Fruit fly (Drosophila melanogaster) whole organism, embryonic: ENCODE data around the gene Sbf.
A peak's percentile ranks its signal among the peaks of the same experiment; 100 is the strongest.

Source experiments
- B-H2 ChIP-seq: fragments of 200-800 bp; sonication (Bioruptor generic); optimal IDR thresholded peaks from 2 replicates; lab custom pipeline; 2018; ENCODE audit warnings: missing biosample characterization, mild to moderate bottlenecking, missing genetic modification characterization
- Blimp-1 ChIP-seq: fragments of 200-800 bp; sonication (Bioruptor generic); optimal IDR thresholded peaks from 3 replicates; lab custom pipeline; 2018; ENCODE audit warnings: missing biosample characterization, missing genetic modification characterization, mild to moderate bottlenecking, moderate library complexity, missing genetic modification reagents
- BtbVII ChIP-seq: fragments of 200-800 bp; sonication (Bioruptor generic); optimal IDR thresholded peaks from 3 replicates; lab custom pipeline; 2017; ENCODE audit warnings: missing biosample characterization, mild to moderate bottlenecking, missing genetic modification characterization
- CG10321 ChIP-seq: fragments of 200-800 bp; sonication (Bioruptor generic); IDR thresholded peaks from 2 replicates; pipeline ENCODE4 v1.3.6; 2022; ENCODE audit warnings: missing biosample characterization, missing genetic modification characterization
- CG10462 ChIP-seq: fragments of 200-800 bp; sonication (Bioruptor generic); optimal IDR thresholded peaks from 2 replicates; lab custom pipeline; 2016; ENCODE audit warnings: missing biosample characterization, missing genetic modification characterization
- CG10543 ChIP-seq: fragments of 200-800 bp; sonication (Bioruptor generic); optimal IDR thresholded peaks from 3 replicates; lab custom pipeline; 2017; ENCODE audit warnings: missing biosample characterization, mild to moderate bottlenecking, missing genetic modification characterization, moderate library complexity
- CG12299 ChIP-seq: fragments of 200-800 bp; sonication (Bioruptor generic); optimal IDR thresholded peaks from 2 replicates; lab custom pipeline; 2018; ENCODE audit warnings: missing biosample characterization, mild to moderate bottlenecking, missing genetic modification characterization
- CG12769 ChIP-seq: fragments of 200-800 bp; sonication (Bioruptor generic); optimal IDR thresholded peaks from 2 replicates; lab custom pipeline; 2019; ENCODE audit warnings: missing biosample characterization, mild to moderate bottlenecking, missing genetic modification characterization, moderate library complexity
- CG15073 ChIP-seq: fragments of 200-800 bp; sonication (Bioruptor generic); optimal IDR thresholded peaks from 2 replicates; lab custom pipeline; 2016; ENCODE audit warnings: missing biosample characterization, missing genetic modification characterization
- CG17612 ChIP-seq: fragments of 200-800 bp; sonication (Bioruptor generic); IDR thresholded peaks from 2 replicates; pipeline ENCODE4 v1.3.6; 2022; ENCODE audit warnings: missing biosample characterization, missing genetic modification characterization
- CG17912 ChIP-seq: fragments of 200-800 bp; sonication (Bioruptor generic); optimal IDR thresholded peaks from 2 replicates; lab custom pipeline; 2018; ENCODE audit warnings: missing biosample characterization, mild to moderate bottlenecking, missing genetic modification characterization
- CG18599 ChIP-seq: fragments of 200-800 bp; sonication (Bioruptor generic); optimal IDR thresholded peaks from 3 replicates; lab custom pipeline; 2017; ENCODE audit warnings: missing biosample characterization, missing genetic modification characterization, mild to moderate bottlenecking, moderate library complexity, missing genetic modification reagents
- CG3838 ChIP-seq: fragments of 200-800 bp; sonication (Bioruptor generic); optimal IDR thresholded peaks from 3 replicates; lab custom pipeline; 2016; ENCODE audit warnings: missing biosample characterization, missing genetic modification characterization
- CG5180 ChIP-seq: fragments of 200-800 bp; sonication (Bioruptor generic); optimal IDR thresholded peaks from 3 replicates; lab custom pipeline; 2017; ENCODE audit warnings: missing biosample characterization, missing genetic modification characterization, mild to moderate bottlenecking, moderate library complexity, missing genetic modification reagents
- CG5245 ChIP-seq: fragments of 200-800 bp; sonication (Bioruptor generic); optimal IDR thresholded peaks from 3 replicates; lab custom pipeline; 2016; ENCODE audit warnings: missing biosample characterization, missing genetic modification characterization
- CG6689 ChIP-seq: fragments of 200-800 bp; sonication (Bioruptor generic); IDR thresholded peaks from 2 replicates; pipeline ENCODE4 v1.3.6; 2022; ENCODE audit warnings: missing biosample characterization, missing genetic modification characterization
- CG7987 ChIP-seq: fragments of 200-800 bp; sonication (Bioruptor generic); optimal IDR thresholded peaks from 2 replicates; lab custom pipeline; 2018; ENCODE audit warnings: missing biosample characterization, mild to moderate bottlenecking, missing genetic modification characterization, moderate library complexity
- CG8290 ChIP-seq, 3 experiments: fragments of 200-800 bp; sonication (Bioruptor generic); optimal IDR thresholded peaks; 2 replicates each; lab custom pipeline; 2016 to 2019; ENCODE audit warnings: missing biosample characterization in 3 of 3, missing genetic modification characterization in 3 of 3, mild to moderate bottlenecking in 2 of 3, moderate library complexity in 1 of 3
- CG9817 ChIP-seq: fragments of 200-800 bp; sonication (Bioruptor generic); optimal IDR thresholded peaks from 2 replicates; lab custom pipeline; 2018; ENCODE audit warnings: missing biosample characterization, mild to moderate bottlenecking, missing genetic modification characterization, moderate library complexity
- D19A ChIP-seq: fragments of 200-800 bp; optimal IDR thresholded peaks from 3 replicates; lab custom pipeline; 2019; ENCODE audit warnings: missing biosample characterization, mild to moderate bottlenecking, missing genetic modification characterization, moderate library complexity
- Hey ChIP-seq: fragments of 200-800 bp; sonication (Bioruptor generic); optimal IDR thresholded peaks from 3 replicates; lab custom pipeline; 2018; ENCODE audit warnings: missing biosample characterization, mild to moderate bottlenecking, missing genetic modification characterization
- Med ChIP-seq: fragments of 200-800 bp; sonication (Bioruptor generic); peaks from one replicate; lab custom pipeline; 2016; ENCODE audit warnings: missing biosample characterization, missing genetic modification characterization, mild to moderate bottlenecking, inconsistent platforms, moderate library complexity
- NFAT ChIP-seq: fragments of 200-800 bp; sonication (Bioruptor generic); IDR thresholded peaks from 2 replicates; pipeline ENCODE4 v1.3.6; 2022; ENCODE audit warnings: missing biosample characterization, missing genetic modification characterization
- Nf-YB ChIP-seq: fragments of 200-800 bp; sonication (Bioruptor generic); optimal IDR thresholded peaks from 3 replicates; lab custom pipeline; 2019; ENCODE audit warnings: missing biosample characterization, mild to moderate bottlenecking, missing genetic modification characterization, moderate library complexity
- Nf-YC ChIP-seq: fragments of 200-800 bp; optimal IDR thresholded peaks from 3 replicates; lab custom pipeline; 2019; ENCODE audit warnings: missing biosample characterization, mild to moderate bottlenecking, missing genetic modification characterization, moderate library complexity
- Sin3A ChIP-seq: fragments of >200 bp; optimal IDR thresholded peaks from 2 replicates; lab custom pipeline; 2018
- TFAM ChIP-seq: fragments of 200-800 bp; sonication (Bioruptor generic); optimal IDR thresholded peaks from 2 replicates; lab custom pipeline; 2017; ENCODE audit warnings: missing biosample characterization, missing genetic modification characterization, inconsistent platforms
- Usf ChIP-seq: fragments of 200-800 bp; sonication (Bioruptor generic); optimal IDR thresholded peaks from 2 replicates; lab custom pipeline; 2017; ENCODE audit warnings: missing genotype, missing biosample characterization, missing genetic modification characterization
- Vsx1 ChIP-seq: fragments of 200-800 bp; sonication (Bioruptor generic); optimal IDR thresholded peaks from 2 replicates; lab custom pipeline; 2017; ENCODE audit warnings: missing biosample characterization, mild to moderate bottlenecking, missing genetic modification characterization, missing genetic modification reagents
- abd-A ChIP-seq: fragments of 200-800 bp; sonication (Bioruptor generic); optimal IDR thresholded peaks from 3 replicates; lab custom pipeline; 2019; ENCODE audit warnings: missing biosample characterization, mild to moderate bottlenecking, missing genetic modification characterization, moderate library complexity
- ase ChIP-seq: fragments of 200-800 bp; sonication (Bioruptor generic); IDR thresholded peaks from 3 replicates; pipeline ENCODE4 v1.3.6; 2022; ENCODE audit warnings: missing biosample characterization, missing genetic modification characterization
- bowl ChIP-seq: fragments of 200-800 bp; sonication (Bioruptor generic); IDR thresholded peaks from 2 replicates; pipeline ENCODE4 v1.3.6; 2022; ENCODE audit warnings: missing biosample characterization, missing genetic modification characterization
- cg ChIP-seq: fragments of 200-800 bp; sonication (Bioruptor generic); optimal IDR thresholded peaks from 3 replicates; lab custom pipeline; 2019; ENCODE audit warnings: missing biosample characterization, mild to moderate bottlenecking, missing genetic modification characterization, moderate library complexity
- crp ChIP-seq, 2 experiments: fragments of 200-800 bp; sonication (Bioruptor generic); optimal IDR thresholded peaks; 2 replicates in 1 of 2; 3 replicates in 1 of 2; lab custom pipeline; 2017; ENCODE audit warnings: missing biosample characterization in 2 of 2, missing genetic modification characterization in 2 of 2, mild to moderate bottlenecking in 1 of 2, moderate library complexity in 1 of 2
- dan ChIP-seq: fragments of 200-800 bp; sonication (Bioruptor generic); IDR thresholded peaks from 2 replicates; pipeline ENCODE4 v1.3.6; 2022; ENCODE audit warnings: missing biosample characterization, missing genetic modification characterization
- fd64A ChIP-seq: fragments of 200-800 bp; sonication (Bioruptor generic); optimal IDR thresholded peaks from 3 replicates; lab custom pipeline; 2018; ENCODE audit warnings: missing biosample characterization, mild to moderate bottlenecking, missing genetic modification characterization
- fd96Cb ChIP-seq: fragments of 200-800 bp; sonication (Bioruptor generic); optimal IDR thresholded peaks from 2 replicates; lab custom pipeline; 2018; ENCODE audit warnings: missing biosample characterization, mild to moderate bottlenecking, missing genetic modification characterization, moderate library complexity
- gro ChIP-seq: fragments of 200-800 bp; sonication (Bioruptor generic); optimal IDR thresholded peaks from 2 replicates; lab custom pipeline; 2016; ENCODE audit warnings: missing biosample characterization, missing genetic modification characterization
- hth ChIP-seq: fragments of >200 bp; optimal IDR thresholded peaks from 2 replicates; lab custom pipeline; 2017; ENCODE audit warnings: inconsistent platforms
- kah ChIP-seq: fragments of 200-800 bp; sonication (Bioruptor generic); optimal IDR thresholded peaks from 2 replicates; lab custom pipeline; 2018; ENCODE audit warnings: missing biosample characterization, mild to moderate bottlenecking, missing genetic modification characterization
- kni ChIP-seq: fragments of 200-800 bp; sonication (Bioruptor generic); optimal IDR thresholded peaks from 3 replicates; lab custom pipeline; 2017; ENCODE audit warnings: mild to moderate bottlenecking, missing biosample characterization, missing genetic modification reagents, missing genetic modification characterization
- lab ChIP-seq: fragments of 200-800 bp; sonication (Bioruptor generic); optimal IDR thresholded peaks from 3 replicates; lab custom pipeline; 2017; ENCODE audit warnings: missing biosample characterization, missing genetic modification characterization, mild to moderate bottlenecking, moderate library complexity, missing genetic modification reagents
- nom ChIP-seq: fragments of 200-800 bp; sonication (Bioruptor generic); optimal IDR thresholded peaks from 2 replicates; lab custom pipeline; 2017; ENCODE audit warnings: missing biosample characterization, missing genetic modification characterization, mild to moderate bottlenecking, moderate library complexity, missing genetic modification reagents
- psq ChIP-seq: fragments of 200-800 bp; sonication (Bioruptor generic); optimal IDR thresholded peaks from 2 replicates; lab custom pipeline; 2017; ENCODE audit warnings: missing biosample characterization, missing genetic modification characterization
- sens ChIP-seq: fragments of 200-800 bp; sonication (Bioruptor generic); peaks from one replicate; lab custom pipeline; 2016; ENCODE audit warnings: missing biosample characterization, missing genetic modification characterization
- shn ChIP-seq: fragments of 200-800 bp; sonication (Bioruptor generic); optimal IDR thresholded peaks from 3 replicates; lab custom pipeline; 2016; ENCODE audit warnings: missing biosample characterization, missing genetic modification characterization
- sna ChIP-seq: fragments of 200-800 bp; sonication (Bioruptor generic); IDR thresholded peaks from 2 replicates; pipeline ENCODE4 v1.3.6; 2022; ENCODE audit warnings: missing biosample characterization, missing genetic modification characterization; ENCODE audit not compliant: partially characterized antibody
- stc ChIP-seq: fragments of 200-800 bp; sonication (Bioruptor generic); IDR thresholded peaks from 2 replicates; pipeline ENCODE4 v1.3.6; 2022; ENCODE audit warnings: missing biosample characterization, missing genetic modification characterization
- sug ChIP-seq: fragments of 200-800 bp; optimal IDR thresholded peaks from 2 replicates; lab custom pipeline; 2019; ENCODE audit warnings: missing biosample characterization, mild to moderate bottlenecking, missing genetic modification characterization, moderate library complexity
- twi ChIP-seq: fragments of 200-800 bp; optimal IDR thresholded peaks from 2 replicates; lab custom pipeline; 2019; ENCODE audit warnings: missing biosample characterization, mild to moderate bottlenecking, missing genetic modification characterization, moderate library complexity
- wek ChIP-seq: fragments of 200-800 bp; sonication (Bioruptor generic); optimal IDR thresholded peaks from 3 replicates; lab custom pipeline; 2018; ENCODE audit warnings: missing biosample characterization, mild to moderate bottlenecking, missing genetic modification characterization, moderate library complexity

Gene Sbf

DNA sequence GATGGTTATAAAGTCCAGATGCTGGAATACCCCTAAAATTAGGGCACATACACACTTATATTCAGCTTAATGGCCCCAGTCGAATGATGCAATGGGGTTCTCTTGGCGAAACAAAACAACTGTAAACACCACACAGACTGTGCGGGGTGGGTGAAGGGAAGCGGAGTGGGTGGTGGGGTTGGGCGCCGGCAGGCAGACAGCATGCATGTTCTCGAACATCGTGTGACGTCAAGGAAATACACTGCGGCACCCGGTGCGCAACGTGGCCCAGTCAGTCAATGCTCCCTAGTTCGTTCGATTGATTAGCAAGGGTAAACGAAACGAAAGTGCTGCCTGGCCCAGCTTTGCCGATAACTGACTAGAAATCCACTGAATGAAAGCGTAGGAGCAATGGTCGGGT lies 34.2 kb downstream of the Sbf start:
- no peak for TF ChIP-seq D19A (tag; lab: Kevin White, UChicago)
- peak; percentile 27 for TF ChIP-seq nom (GFP tag; lab: Kevin White, UChicago)
- TF ChIP-seq CG18599 (GFP tag; lab: Kevin White, UChicago) = peak; percentile 48
- peak; percentile 30 for TF ChIP-seq kah (GFP tag; lab: Kevin White, UChicago)
- peak; percentile 39 for TF ChIP-seq Nf-YB (GFP tag; lab: Kevin White, UChicago)
- no peak for TF ChIP-seq sna
- TF ChIP-seq Blimp-1 = no peak
- TF ChIP-seq CG12299 = peak; percentile 16
- no peak for TF ChIP-seq CG10462 (GFP tag; lab: Kevin White, UChicago)
- TF ChIP-seq sens = peak; percentile 78
- no peak for TF ChIP-seq shn (GFP tag; lab: Kevin White, UChicago)
- TF ChIP-seq CG15073 = no peak
- TF ChIP-seq hth (lab: Kevin White, UChicago) = no peak
- no peak for TF ChIP-seq CG17612 (GFP tag; lab: Robert Waterston, UW)
- TF ChIP-seq BtbVII = peak; percentile 5
- peak; percentile 43 for TF ChIP-seq sug (tag; lab: Kevin White, UChicago)
- TF ChIP-seq TFAM = no peak
- TF ChIP-seq CG9817 (tag; lab: Kevin White, UChicago) = no peak
- no peak for TF ChIP-seq Sin3A (lab: Kevin White, UChicago)
- TF ChIP-seq CG17912 (GFP tag; lab: Kevin White, UChicago) = peak; percentile 31
- peak; percentile 4 for TF ChIP-seq CG7987 (GFP tag; lab: Kevin White, UChicago)
- peak; percentile 72 for TF ChIP-seq CG12769 (tag; lab: Kevin White, UChicago)
- peak; percentile 23 for TF ChIP-seq kni (GFP tag; lab: Kevin White, UChicago)
- no peak for TF ChIP-seq crp (GFP tag; optimal IDR thresholded peaks at IDR 0.05; lab: Kevin White, UChicago)
- TF ChIP-seq wek (GFP tag; lab: Kevin White, UChicago) = peak; percentile 41
- TF ChIP-seq CG3838 (GFP tag; lab: Kevin White, UChicago) = no peak
- TF ChIP-seq lab (GFP tag; lab: Kevin White, UChicago) = peak; percentile 24
- TF ChIP-seq fd64A (GFP tag; lab: Kevin White, UChicago) = peak; percentile 28
- no peak for TF ChIP-seq CG5245 (GFP tag; lab: Kevin White, UChicago)
- no peak for TF ChIP-seq cg
- TF ChIP-seq CG10321 = no peak
- no peak for TF ChIP-seq bowl (GFP tag; lab: Robert Waterston, UW)
- TF ChIP-seq NFAT = no peak
- TF ChIP-seq CG6689 (GFP tag; lab: Robert Waterston, UW) = no peak
- TF ChIP-seq CG5180 (GFP tag; lab: Kevin White, UChicago) = peak; percentile 29
- no peak for TF ChIP-seq Usf (GFP tag; lab: Kevin White, UChicago)
- TF ChIP-seq fd96Cb (tag; lab: Kevin White, UChicago) = no peak
- no peak for TF ChIP-seq psq (GFP tag; lab: Kevin White, UChicago)
- TF ChIP-seq stc (GFP tag; lab: Robert Waterston, UW) = no peak
- TF ChIP-seq Vsx1 (GFP tag; lab: Kevin White, UChicago) = no peak
- TF ChIP-seq ase (GFP tag; lab: Robert Waterston, UW) = no peak
- no peak for TF ChIP-seq CG8290 (GFP tag; optimal IDR thresholded peaks at IDR 0.05; lab: Kevin White, UChicago)
- TF ChIP-seq CG8290 (tag; optimal IDR thresholded peaks at IDR 0.05; lab: Kevin White, UChicago) = peak in 1 of 2 experiments; percentile 6
- peak; percentile 51 for TF ChIP-seq twi (tag; lab: Kevin White, UChicago)
- no peak for TF ChIP-seq Hey (tag; lab: Kevin White, UChicago)
- no peak for TF ChIP-seq dan (GFP tag; lab: Robert Waterston, UW)
- peak; percentile 83 for TF ChIP-seq Nf-YC (tag; lab: Kevin White, UChicago)
- TF ChIP-seq abd-A (tag; lab: Kevin White, UChicago) = peak; percentile 71
- TF ChIP-seq CG10543 = peak; percentile 86
- peak; percentile 29 for TF ChIP-seq B-H2 (GFP tag; lab: Kevin White, UChicago)
- peak; percentile 12 for TF ChIP-seq Med (GFP tag; lab: Kevin White, UChicago)
- no peak for TF ChIP-seq gro (GFP tag; lab: Kevin White, UChicago)
